Fruit fly (Drosophila melanogaster) Kc167 (cell line): Measurements from ENCODE around the gene CG5521.

Experiments used
- Myc ChIP-seq: fragments of >200 bp; optimal IDR thresholded peaks from 2 replicates; lab custom pipeline; 2017; ENCODE audit warnings: missing external identifiers
- Sin3A ChIP-seq: fragments of >200 bp; optimal IDR thresholded peaks from 2 replicates; lab custom pipeline; 2018; ENCODE audit warnings: missing external identifiers
- h ChIP-seq: fragments of >200 bp; optimal IDR thresholded peaks from 3 replicates; lab custom pipeline; 2018; ENCODE audit warnings: missing external identifiers
- insv ChIP-seq: fragments of >200 bp; optimal IDR thresholded peaks from 3 replicates; lab custom pipeline; 2018; ENCODE audit warnings: missing external identifiers
- psq ChIP-seq: fragments of >200 bp; optimal IDR thresholded peaks from 2 replicates; lab custom pipeline; 2017; ENCODE audit warnings: missing external identifiers
- ttk ChIP-seq: sonication (Bioruptor generic); optimal IDR thresholded peaks from 2 replicates; lab custom pipeline; 2017; ENCODE audit warnings: missing external identifiers

The CG5521 gene

DNA sequence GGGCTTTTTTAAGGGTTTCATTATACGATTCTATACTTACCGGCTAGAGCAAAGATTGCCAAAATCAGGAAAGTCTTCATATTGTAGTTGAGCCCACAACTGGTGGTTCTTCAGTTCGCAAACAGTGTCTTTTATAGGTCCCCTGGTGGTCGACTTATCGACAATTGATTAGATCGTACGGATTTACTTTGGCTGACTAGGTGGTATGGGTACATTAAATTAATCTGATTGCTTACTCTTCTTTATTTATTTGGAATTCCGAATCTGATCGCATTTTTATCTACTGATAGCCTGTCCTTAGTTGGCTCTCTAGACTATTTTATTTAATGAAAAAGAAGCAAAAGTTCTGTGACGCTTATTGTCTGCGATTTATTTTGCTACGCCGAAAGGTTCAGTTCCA lies 59.3 kb downstream of the CG5521 start, which contains the start of gene CG6271:
Gene CG6271, minus strand, starts transcription at position 101 of the 400 bp plus-strand sequence.
- TF ChIP-seq insv (lab: Kevin White, UChicago), result no peak
- no peak for TF ChIP-seq psq (lab: Kevin White, UChicago)
- TF ChIP-seq h, result no peak
- TF ChIP-seq Sin3A (lab: Kevin White, UChicago), result no peak
- no peak for TF ChIP-seq Myc (lab: Kevin White, UChicago)
- no peak for TF ChIP-seq ttk (lab: Kevin White, UChicago)
